Fruit fly (Drosophila melanogaster) whole organism, embryonic: ENCODE measurements around the gene Ctr1A.

Source experiments
- CG1024 ChIP-seq: fragments of 200-800 bp; sonication (Bioruptor generic); IDR thresholded peaks from 2 replicates; pipeline ENCODE4 v1.3.6; 2022; ENCODE audit warnings: missing biosample characterization, missing genetic modification characterization
- CG11085 ChIP-seq: fragments of 200-800 bp; sonication (Bioruptor generic); IDR thresholded peaks from 2 replicates; pipeline ENCODE4 v1.3.6; 2022; ENCODE audit warnings: missing biosample characterization, missing genetic modification characterization
- CG11696 ChIP-seq: fragments of 200-800 bp; sonication (Bioruptor generic); IDR thresholded peaks from 2 replicates; pipeline ENCODE4 v1.3.6; 2022; ENCODE audit warnings: missing biosample characterization, missing genetic modification characterization
- CG12104 ChIP-seq: fragments of 200-800 bp; sonication (Bioruptor generic); optimal IDR thresholded peaks from 3 replicates; lab custom pipeline; 2016; ENCODE audit warnings: missing biosample characterization, missing genetic modification characterization
- CG13123 ChIP-seq: fragments of 200-800 bp; sonication (Bioruptor generic); optimal IDR thresholded peaks from 2 replicates; lab custom pipeline; 2016; ENCODE audit warnings: missing biosample characterization, missing genetic modification characterization
- CG14441 ChIP-seq: fragments of 200-800 bp; sonication (Bioruptor generic); IDR thresholded peaks from 2 replicates; pipeline ENCODE4 v1.3.6; 2022; ENCODE audit warnings: missing biosample characterization, missing genetic modification characterization
- CG14667 ChIP-seq: fragments of 200-800 bp; sonication (Bioruptor generic); IDR thresholded peaks from 2 replicates; pipeline ENCODE4 v1.3.6; 2022; ENCODE audit warnings: missing biosample characterization, missing genetic modification characterization
- CG17612 ChIP-seq: fragments of 200-800 bp; sonication (Bioruptor generic); IDR thresholded peaks from 2 replicates; pipeline ENCODE4 v1.3.6; 2022; ENCODE audit warnings: missing biosample characterization, missing genetic modification characterization
- CG18011 ChIP-seq: fragments of 200-800 bp; sonication (Bioruptor generic); optimal IDR thresholded peaks from 2 replicates; lab custom pipeline; 2017; ENCODE audit warnings: missing biosample characterization, missing genetic modification characterization, mild to moderate bottlenecking, moderate library complexity, missing genotype
- CG2116 ChIP-seq: fragments of 200-800 bp; sonication (Bioruptor generic); optimal IDR thresholded peaks from 3 replicates; lab custom pipeline; 2018; ENCODE audit warnings: missing biosample characterization, mild to moderate bottlenecking, missing genetic modification characterization
- CG2875 ChIP-seq: fragments of 200-800 bp; sonication (Bioruptor generic); optimal IDR thresholded peaks from 2 replicates; lab custom pipeline; 2017; ENCODE audit warnings: missing biosample characterization, mild to moderate bottlenecking, missing genetic modification characterization, missing genetic modification reagents
- CG33213 ChIP-seq: fragments of 200-800 bp; sonication (Bioruptor generic); optimal IDR thresholded peaks from 3 replicates; lab custom pipeline; 2016; ENCODE audit warnings: missing biosample characterization, missing genetic modification characterization
- CG4707 ChIP-seq: fragments of 200-800 bp; sonication (Bioruptor generic); optimal IDR thresholded peaks from 2 replicates; lab custom pipeline; 2018; ENCODE audit warnings: missing biosample characterization, mild to moderate bottlenecking, missing genetic modification characterization, moderate library complexity
- CG6654 ChIP-seq: fragments of 200-800 bp; sonication (Bioruptor generic); optimal IDR thresholded peaks from 2 replicates; lab custom pipeline; 2017; ENCODE audit warnings: missing biosample characterization, mild to moderate bottlenecking, missing genetic modification characterization
- CG7987 ChIP-seq: fragments of 200-800 bp; sonication (Bioruptor generic); optimal IDR thresholded peaks from 2 replicates; lab custom pipeline; 2018; ENCODE audit warnings: missing biosample characterization, mild to moderate bottlenecking, missing genetic modification characterization, moderate library complexity
- CG8765 ChIP-seq: fragments of 200-800 bp; sonication (Bioruptor generic); IDR thresholded peaks from 2 replicates; pipeline ENCODE4 v1.3.6; 2022; ENCODE audit warnings: missing biosample characterization, missing genetic modification characterization
- Dll ChIP-seq: fragments of 200-800 bp; sonication (Bioruptor generic); IDR thresholded peaks from 4 replicates; pipeline ENCODE4 v1.3.6; 2022; ENCODE audit warnings: missing biosample characterization, missing genetic modification characterization; ENCODE audit not compliant: partially characterized antibody
- Doc2 ChIP-seq: fragments of 200-800 bp; sonication (Bioruptor generic); IDR thresholded peaks from 2 replicates; pipeline ENCODE4 v1.3.6; 2022; ENCODE audit warnings: missing biosample characterization, missing genetic modification characterization
- E2f1 ChIP-seq: fragments of 200-800 bp; sonication (Bioruptor generic); IDR thresholded peaks from 2 replicates; pipeline ENCODE4 v1.3.6; 2022; ENCODE audit warnings: missing biosample characterization, missing genetic modification characterization
- H15 ChIP-seq: fragments of 200-800 bp; sonication (Bioruptor generic); IDR thresholded peaks from 3 replicates; pipeline ENCODE4 v1.3.6; 2022; ENCODE audit warnings: missing biosample characterization, missing genetic modification characterization
- Jarid2 ChIP-seq: fragments of 200-800 bp; sonication (Bioruptor generic); optimal IDR thresholded peaks from 3 replicates; lab custom pipeline; 2017; ENCODE audit warnings: mild to moderate bottlenecking, missing biosample characterization, missing genetic modification reagents, missing genetic modification characterization
- Lpt ChIP-seq: fragments of >200 bp; optimal IDR thresholded peaks from 2 replicates; lab custom pipeline; 2018; ENCODE audit warnings: missing biosample characterization, missing genetic modification characterization
- MBD-R2 ChIP-seq: fragments of 200-800 bp; sonication (Bioruptor generic); IDR thresholded peaks from 2 replicates; pipeline ENCODE4 v1.3.6; 2022; ENCODE audit warnings: missing biosample characterization, missing genetic modification characterization
- Mes4 ChIP-seq: fragments of 200-800 bp; sonication (Bioruptor generic); optimal IDR thresholded peaks from 2 replicates; lab custom pipeline; 2016; ENCODE audit warnings: missing biosample characterization, missing genetic modification characterization
- NC2β ChIP-seq: fragments of 200-800 bp; sonication (Bioruptor generic); optimal IDR thresholded peaks from 2 replicates; lab custom pipeline; 2016; ENCODE audit warnings: missing biosample characterization, missing genetic modification characterization
- Nf-YB ChIP-seq: fragments of 200-800 bp; sonication (Bioruptor generic); optimal IDR thresholded peaks from 3 replicates; lab custom pipeline; 2019; ENCODE audit warnings: missing biosample characterization, mild to moderate bottlenecking, missing genetic modification characterization, moderate library complexity
- NfI ChIP-seq: fragments of 200-800 bp; sonication (Bioruptor generic); optimal IDR thresholded peaks from 3 replicates; lab custom pipeline; 2018; ENCODE audit warnings: missing biosample characterization, mild to moderate bottlenecking, missing genetic modification characterization, moderate library complexity
- Oli ChIP-seq: fragments of 200-800 bp; sonication (Bioruptor generic); optimal IDR thresholded peaks from 2 replicates; lab custom pipeline; 2018; ENCODE audit warnings: missing biosample characterization, mild to moderate bottlenecking, missing genetic modification characterization, moderate library complexity
- Poxn ChIP-seq: fragments of 200-800 bp; sonication (Bioruptor generic); IDR thresholded peaks from 2 replicates; pipeline ENCODE4 v1.3.6; 2022; ENCODE audit warnings: missing biosample characterization, missing genetic modification characterization
- Ptx1 ChIP-seq: fragments of 200-800 bp; sonication (Bioruptor generic); IDR thresholded peaks from 2 replicates; pipeline ENCODE4 v1.3.6; 2022; ENCODE audit warnings: missing biosample characterization, missing genetic modification characterization
- Ssrp ChIP-seq: fragments of 200-800 bp; sonication (Bioruptor generic); optimal IDR thresholded peaks from 2 replicates; lab custom pipeline; 2018; ENCODE audit warnings: missing biosample characterization, mild to moderate bottlenecking, missing genetic modification characterization, moderate library complexity
- Taf1 ChIP-seq: fragments of 200-800 bp; sonication (Bioruptor generic); IDR thresholded peaks from 2 replicates; pipeline ENCODE4 v1.3.6; 2022; ENCODE audit warnings: missing biosample characterization, missing genetic modification characterization
- YL-1 ChIP-seq: fragments of 200-800 bp; sonication (Bioruptor generic); optimal IDR thresholded peaks from 3 replicates; lab custom pipeline; 2017; ENCODE audit warnings: missing biosample characterization, mild to moderate bottlenecking, missing genetic modification characterization
- bcd ChIP-seq: fragments of 200-800 bp; sonication (Bioruptor generic); optimal IDR thresholded peaks from 2 replicates; lab custom pipeline; 2017; ENCODE audit warnings: missing biosample characterization, mild to moderate bottlenecking, missing genetic modification characterization
- bowl ChIP-seq: fragments of 200-800 bp; sonication (Bioruptor generic); IDR thresholded peaks from 2 replicates; pipeline ENCODE4 v1.3.6; 2022; ENCODE audit warnings: missing biosample characterization, missing genetic modification characterization
- bsh ChIP-seq, 2 experiments: fragments of 200-800 bp; sonication (Bioruptor generic); optimal IDR thresholded peaks; 2 replicates each; lab custom pipeline; 2017 to 2018; ENCODE audit warnings: mild to moderate bottlenecking in 2 of 2, missing biosample characterization in 2 of 2, missing genetic modification characterization in 2 of 2, moderate library complexity in 1 of 2
- chif ChIP-seq, 2 experiments: fragments of 200-800 bp; sonication (Bioruptor generic); optimal IDR thresholded peaks; 3 replicates each; lab custom pipeline; 2016; ENCODE audit warnings: missing biosample characterization in 2 of 2, missing genetic modification characterization in 2 of 2
- emc ChIP-seq: fragments of 200-800 bp; sonication (Bioruptor generic); optimal IDR thresholded peaks from 2 replicates; lab custom pipeline; 2016; ENCODE audit warnings: missing biosample characterization, missing genetic modification characterization
- esg ChIP-seq: fragments of 200-800 bp; sonication (Bioruptor generic); conservative IDR thresholded peaks from 2 replicates; pipeline ENCODE4 v1.3.6; 2022; ENCODE audit warnings: missing biosample characterization, missing genetic modification characterization
- fu2 ChIP-seq: fragments of 200-800 bp; sonication (Bioruptor generic); optimal IDR thresholded peaks from 2 replicates; lab custom pipeline; 2016; ENCODE audit warnings: missing biosample characterization, missing genetic modification characterization
- gfzf ChIP-seq: fragments of 200-800 bp; sonication (Bioruptor generic); optimal IDR thresholded peaks from 2 replicates; lab custom pipeline; 2016; ENCODE audit warnings: missing biosample characterization, mild to moderate bottlenecking, missing genetic modification characterization, moderate library complexity
- hbn ChIP-seq: fragments of 200-800 bp; sonication (Bioruptor generic); IDR thresholded peaks from 2 replicates; pipeline ENCODE4 v1.3.6; 2022; ENCODE audit warnings: missing biosample characterization, missing genetic modification characterization; ENCODE audit not compliant: partially characterized antibody
- ind ChIP-seq: fragments of 200-800 bp; sonication (Bioruptor generic); optimal IDR thresholded peaks from 3 replicates; lab custom pipeline; 2016; ENCODE audit warnings: missing biosample characterization, missing genetic modification characterization
- knrl ChIP-seq: fragments of 200-800 bp; sonication (Bioruptor generic); IDR thresholded peaks from 3 replicates; pipeline ENCODE4 v1.3.6; 2022; ENCODE audit warnings: missing biosample characterization, missing genetic modification characterization; ENCODE audit not compliant: partially characterized antibody
- ro ChIP-seq: fragments of 200-800 bp; sonication (Bioruptor generic); IDR thresholded peaks from 2 replicates; pipeline ENCODE4 v1.3.6; 2022; ENCODE audit warnings: missing biosample characterization, missing genetic modification characterization
- row ChIP-seq: fragments of 200-800 bp; sonication (Bioruptor generic); IDR thresholded peaks from 3 replicates; pipeline ENCODE4 v1.3.6; 2022; ENCODE audit warnings: missing biosample characterization, missing genetic modification characterization
- run ChIP-seq: fragments of 200-800 bp; sonication (Bioruptor generic); optimal IDR thresholded peaks from 3 replicates; lab custom pipeline; 2018; ENCODE audit warnings: missing biosample characterization, mild to moderate bottlenecking, missing genetic modification characterization
- slbo ChIP-seq: fragments of 200-800 bp; sonication (Bioruptor generic); IDR thresholded peaks from 2 replicates; pipeline ENCODE4 v1.3.6; 2022; ENCODE audit warnings: missing biosample characterization, missing genetic modification characterization
- tll ChIP-seq, 2 experiments: fragments of 200-800 bp in 1 of 2; fragments of >200 bp in 1 of 2; sonication (Bioruptor generic) in 1 of 2; optimal IDR thresholded peaks; 2 replicates each; lab custom pipeline; 2017 to 2019; ENCODE audit warnings: missing biosample characterization in 2 of 2, missing genetic modification characterization in 2 of 2, mild to moderate bottlenecking in 1 of 2, moderate library complexity in 1 of 2
- unpg ChIP-seq: fragments of 200-800 bp; sonication (Bioruptor generic); optimal IDR thresholded peaks from 3 replicates; lab custom pipeline; 2018; ENCODE audit warnings: missing biosample characterization, mild to moderate bottlenecking, missing genetic modification characterization, moderate library complexity

Gene Ctr1A

dm6 chrX:6673637-6674487 is 12.4 kb downstream of the Ctr1A start, which contains the start of the genes CG3198 and Mcm6 (continued):
- no peak for TF ChIP-seq NC2β (GFP tag; lab: Kevin White, UChicago)
- TF ChIP-seq Ptx1 = no peak
- peak; percentile 63 for TF ChIP-seq hbn (GFP tag; lab: Robert Waterston, UW)
- no peak for TF ChIP-seq ind (GFP tag; lab: Kevin White, UChicago)
- TF ChIP-seq CG2116 = peak; percentile 52
- TF ChIP-seq Doc2 = no peak
- TF ChIP-seq CG7987 = no peak
- no peak for TF ChIP-seq chif (GFP tag; optimal IDR thresholded peaks at IDR 0.05; lab: Kevin White, UChicago)
- TF ChIP-seq tll (GFP tag; optimal IDR thresholded peaks at IDR 0.05; lab: Kevin White, UChicago) = no peak
- no peak for TF ChIP-seq emc (GFP tag; lab: Kevin White, UChicago)
- no peak for TF ChIP-seq CG11085 (GFP tag; lab: Robert Waterston, UW)
- TF ChIP-seq knrl (GFP tag; lab: Robert Waterston, UW) = peak; percentile 65; the same call in 2 of the 3 replicates
- TF ChIP-seq CG2875 (GFP tag; lab: Kevin White, UChicago) = no peak
- TF ChIP-seq Lpt (GFP tag; lab: Kevin White, UChicago) = no peak
- no peak for TF ChIP-seq bowl (GFP tag; lab: Robert Waterston, UW)
- no peak for TF ChIP-seq Taf1 (GFP tag; lab: Robert Waterston, UW)
- no peak for TF ChIP-seq ro
- TF ChIP-seq H15 (GFP tag; lab: Robert Waterston, UW) = no peak
- TF ChIP-seq Nf-YB (GFP tag; lab: Kevin White, UChicago) = no peak
- no peak for TF ChIP-seq unpg (GFP tag; lab: Kevin White, UChicago)
- no peak for TF ChIP-seq CG13123
- no peak for TF ChIP-seq CG17612 (GFP tag; lab: Robert Waterston, UW)
- no peak for TF ChIP-seq bsh (GFP tag; optimal IDR thresholded peaks at IDR 0.05; lab: Kevin White, UChicago)
- no peak for TF ChIP-seq Jarid2 (GFP tag; lab: Kevin White, UChicago)
- TF ChIP-seq E2f1 = peak; percentile 89
- TF ChIP-seq run (tag; lab: Kevin White, UChicago) = no peak
- no peak for TF ChIP-seq Ssrp (tag; lab: Kevin White, UChicago)
- TF ChIP-seq CG33213 (GFP tag; lab: Kevin White, UChicago) = no peak
- no peak for TF ChIP-seq esg (GFP tag; lab: Robert Waterston, UW)
- no peak for TF ChIP-seq CG1024 (GFP tag; lab: Robert Waterston, UW)
- no peak for TF ChIP-seq CG14667 (GFP tag; lab: Robert Waterston, UW)
- no peak for TF ChIP-seq CG6654
- TF ChIP-seq CG11696 = no peak
- no peak for TF ChIP-seq Poxn (GFP tag; lab: Robert Waterston, UW)
- TF ChIP-seq CG18011 (GFP tag; lab: Kevin White, UChicago) = no peak
- no peak for TF ChIP-seq Mes4
- TF ChIP-seq row (GFP tag; lab: Robert Waterston, UW) = peak; percentile 65
- TF ChIP-seq CG14441 (GFP tag; lab: Robert Waterston, UW) = no peak
- no peak for TF ChIP-seq slbo (GFP tag; lab: Robert Waterston, UW)
- TF ChIP-seq gfzf = peak; percentile 46
- TF ChIP-seq CG4707 (GFP tag; lab: Kevin White, UChicago) = no peak
- TF ChIP-seq Oli (tag; lab: Kevin White, UChicago) = no peak
- peak; percentile 43 for TF ChIP-seq MBD-R2
- TF ChIP-seq CG12104 (GFP tag; lab: Kevin White, UChicago) = no peak
- TF ChIP-seq bcd (GFP tag; lab: Kevin White, UChicago) = no peak
- no peak for TF ChIP-seq fu2 (GFP tag; lab: Kevin White, UChicago)
- peak; percentile 34 for TF ChIP-seq YL-1 (GFP tag; lab: Kevin White, UChicago)
- TF ChIP-seq CG8765 (GFP tag; lab: Robert Waterston, UW) = no peak
- TF ChIP-seq Dll (GFP tag; lab: Robert Waterston, UW) = peak; percentile 77
- TF ChIP-seq NfI (GFP tag; lab: Kevin White, UChicago) = no peak
